Worm (Caenorhabditis elegans) whole organism, early embryonic: ENCODE data around the gene dhrs-4.

Source experiments
- B0310.2 ChIP-seq: sonication (generic microtip); optimal IDR thresholded peaks from 2 replicates; lab custom pipeline; 2016; ENCODE audit warnings: mild to moderate bottlenecking, missing genetic modification characterization, missing compliant biosample characterization
- F13C5.2 ChIP-seq: sonication (generic microtip); optimal IDR thresholded peaks from 2 replicates; lab custom pipeline; 2017; ENCODE audit warnings: mild to moderate bottlenecking, missing genetic modification characterization, inconsistent platforms, missing compliant biosample characterization
- aly-1 ChIP-seq: sonication (generic microtip); optimal IDR thresholded peaks from 2 replicates; lab custom pipeline; 2016; ENCODE audit warnings: missing genetic modification characterization, missing compliant biosample characterization
- ama-1 ChIP-seq: fragments of 150-350 bp; optimal IDR thresholded peaks from 2 replicates; lab custom pipeline; 2014
- ceh-13 ChIP-seq: fragments of 200-800 bp; sonication (Bioruptor generic); optimal IDR thresholded peaks from 2 replicates; lab custom pipeline; 2018; ENCODE audit warnings: mild to moderate bottlenecking, missing genetic modification characterization, missing compliant biosample characterization
- ceh-36 ChIP-seq: sonication (generic microtip); optimal IDR thresholded peaks from 2 replicates; lab custom pipeline; 2016; ENCODE audit warnings: missing genetic modification characterization, inconsistent platforms, missing compliant biosample characterization
- ets-7 ChIP-seq: sonication (generic microtip); optimal IDR thresholded peaks from 2 replicates; lab custom pipeline; 2016; ENCODE audit warnings: missing genotype, missing genetic modification characterization, missing compliant biosample characterization
- flt-1 ChIP-seq: fragments of 200-800 bp; sonication (Bioruptor generic); IDR thresholded peaks from 2 replicates; pipeline ENCODE4 v1.3.6; 2022; ENCODE audit warnings: missing genetic modification characterization, missing compliant biosample characterization
- hmbx-1 ChIP-seq: sonication (generic microtip); optimal IDR thresholded peaks from 2 replicates; lab custom pipeline; 2016; ENCODE audit warnings: mild to moderate bottlenecking, missing genetic modification characterization, missing compliant biosample characterization
- hmg-4 ChIP-seq: fragments of 200-800 bp; sonication (Bioruptor generic); optimal IDR thresholded peaks from 2 replicates; lab custom pipeline; 2018; ENCODE audit warnings: mild to moderate bottlenecking, missing genetic modification characterization, missing compliant biosample characterization
- hnd-1 ChIP-seq: sonication (generic microtip); optimal IDR thresholded peaks from 2 replicates; lab custom pipeline; 2016; ENCODE audit warnings: missing genetic modification characterization, missing compliant biosample characterization
- pes-1 ChIP-seq: fragments of 200-800 bp; sonication (Bioruptor generic); IDR thresholded peaks from 2 replicates; pipeline ENCODE4 v1.3.6; 2022; ENCODE audit warnings: missing genetic modification reagents, missing genetic modification characterization, missing compliant biosample characterization
- scrt-1 ChIP-seq: fragments of 200-800 bp; sonication (Bioruptor generic); IDR thresholded peaks from 2 replicates; pipeline ENCODE4 v1.3.6; 2022; ENCODE audit warnings: missing genetic modification characterization, missing compliant biosample characterization
- sea-1 ChIP-seq: fragments of 200-800 bp; sonication (Bioruptor generic); conservative IDR thresholded peaks from 2 replicates; pipeline ENCODE4 v1.3.6; 2022; ENCODE audit warnings: missing genetic modification characterization, missing compliant biosample characterization
- tbx-11 ChIP-seq: fragments of 200-800 bp; sonication (Bioruptor generic); IDR thresholded peaks from 2 replicates; pipeline ENCODE4 v1.3.6; 2022; ENCODE audit warnings: missing genetic modification characterization, missing compliant biosample characterization
- tbx-37 ChIP-seq: fragments of 200-800 bp; sonication (Bioruptor generic); conservative IDR thresholded peaks from 2 replicates; pipeline ENCODE4 v1.3.6; 2022; ENCODE audit warnings: missing genetic modification reagents, missing genetic modification characterization, missing compliant biosample characterization
- tra-4 ChIP-seq: sonication (generic microtip); optimal IDR thresholded peaks from 2 replicates; lab custom pipeline; 2017; ENCODE audit warnings: missing genetic modification characterization, missing compliant biosample characterization

The dhrs-4 gene

DNA sequence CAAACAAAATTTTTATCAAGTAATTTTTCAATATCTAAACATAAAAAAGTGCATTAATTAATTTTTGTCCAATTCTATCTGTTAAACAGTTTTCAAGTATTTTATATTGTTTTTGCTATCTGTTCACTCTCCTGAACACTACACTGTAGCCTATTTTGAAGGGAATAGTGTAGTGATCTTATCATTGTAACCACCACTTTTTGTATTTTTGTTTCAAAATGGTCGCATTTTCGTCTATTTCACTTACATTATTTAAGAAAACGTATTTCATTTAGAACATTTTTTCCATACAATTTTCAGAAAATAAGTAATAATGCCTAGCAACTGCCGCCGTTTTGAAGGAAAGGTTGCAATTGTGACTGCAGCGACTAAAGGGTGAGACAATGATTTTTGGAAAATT is at the start of gene dhrs-4:
dhrs-4 (plus strand) TSS at position 301 of the 400 bp plus-strand sequence.
- TF ChIP-seq ama-1 (lab: Kevin White, UChicago) (no peak), scrt-1 (GFP tag; lab: Robert Waterston, UW) (no peak), hmbx-1 (tag; lab: Kevin White, UChicago) (no peak), aly-1 (tag; lab: Kevin White, UChicago) (no peak), pes-1 (no peak), flt-1 (GFP tag; lab: Robert Waterston, UW) (no peak), ceh-36 (no peak)

DNA sequence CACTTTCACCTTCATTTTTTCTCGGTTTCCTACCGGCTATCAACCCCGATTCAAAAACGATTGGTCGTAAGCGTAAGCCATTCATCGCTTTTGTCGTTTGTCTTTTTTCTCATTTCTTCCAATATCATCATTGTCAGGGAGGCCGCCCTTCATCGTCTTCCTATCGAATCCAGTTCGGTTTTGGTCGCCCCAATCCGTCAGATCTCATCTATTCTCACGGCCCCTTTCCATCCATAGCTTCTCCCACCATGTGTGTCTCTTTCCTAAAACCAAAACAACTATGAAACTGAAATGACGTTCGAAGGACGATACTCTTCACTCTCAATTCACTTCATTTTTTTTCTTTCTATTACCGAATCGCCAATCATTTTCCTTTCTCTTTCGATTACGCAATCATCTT is 46.6 kb upstream of the dhrs-4 start:
- TF ChIP-seq F13C5.2 (tag; lab: Kevin White, UChicago) = no peak
- TF ChIP-seq aly-1 (tag; lab: Kevin White, UChicago) = no peak
- no peak for TF ChIP-seq pes-1
- TF ChIP-seq ceh-13 (GFP tag; lab: Kevin White, UChicago) = no peak
- TF ChIP-seq tra-4 (tag; lab: Kevin White, UChicago) = no peak

DNA sequence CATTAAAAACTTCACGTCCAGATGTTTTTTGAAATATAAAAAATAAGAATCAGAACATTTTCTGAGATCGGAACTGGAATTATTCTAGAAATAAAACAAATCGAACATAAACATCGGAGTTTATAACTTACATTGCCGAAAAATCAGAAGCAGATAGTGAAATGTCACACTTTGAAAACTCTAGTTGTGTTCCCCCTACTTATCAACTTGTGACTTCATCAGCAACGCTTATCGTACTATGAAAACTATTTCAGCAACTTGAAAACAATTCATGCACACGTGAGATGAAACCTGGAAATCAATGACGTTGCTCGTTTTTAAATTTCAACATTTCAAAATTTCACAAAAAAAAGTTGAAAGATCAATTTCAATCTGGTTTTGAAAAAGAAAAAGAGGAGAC is 45.7 kb upstream of the dhrs-4 start:
- TF ChIP-seq hmbx-1 (tag; lab: Kevin White, UChicago) = no peak
- TF ChIP-seq flt-1 (GFP tag; lab: Robert Waterston, UW) = no peak
- no peak for TF ChIP-seq ama-1 (lab: Kevin White, UChicago)
- TF ChIP-seq tbx-11 (GFP tag; lab: Robert Waterston, UW) = no peak
- no peak for TF ChIP-seq tbx-37
- TF ChIP-seq scrt-1 (GFP tag; lab: Robert Waterston, UW) = no peak
- no peak for TF ChIP-seq hnd-1 (tag; lab: Kevin White, UChicago)

DNA sequence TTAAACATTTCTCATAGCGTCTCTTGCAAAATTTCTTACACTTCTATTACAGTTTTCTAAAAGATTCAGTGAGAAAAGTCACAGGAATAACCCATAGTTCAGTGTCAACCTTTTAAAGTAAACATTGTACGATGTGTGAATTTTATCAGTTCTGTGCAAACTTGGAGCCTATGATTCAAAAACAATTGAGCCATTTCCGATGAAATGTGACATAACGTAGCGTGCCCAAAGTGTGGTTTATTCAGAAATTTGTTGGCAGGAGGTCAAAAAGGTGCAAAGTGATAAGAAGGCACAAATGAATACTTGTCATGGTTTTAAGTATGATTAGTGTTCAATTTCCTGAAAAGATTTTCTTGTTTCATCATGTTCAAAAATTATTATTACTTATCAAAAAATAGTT is 44.8 kb upstream of the dhrs-4 start:
- TF ChIP-seq hmg-4 (GFP tag; lab: Kevin White, UChicago) (no peak), scrt-1 (GFP tag; lab: Robert Waterston, UW) (no peak), ceh-13 (GFP tag; lab: Kevin White, UChicago) (no peak), tbx-11 (GFP tag; lab: Robert Waterston, UW) (no peak), hnd-1 (tag; lab: Kevin White, UChicago) (no peak), pes-1 (no peak), hmbx-1 (tag; lab: Kevin White, UChicago) (no peak), tra-4 (tag; lab: Kevin White, UChicago) (no peak), F13C5.2 (tag; lab: Kevin White, UChicago) (no peak), sea-1 (no peak), ama-1 (lab: Kevin White, UChicago) (no peak), B0310.2 (tag; lab: Kevin White, UChicago) (no peak), flt-1 (GFP tag; lab: Robert Waterston, UW) (no peak), ceh-36 (no peak)

DNA sequence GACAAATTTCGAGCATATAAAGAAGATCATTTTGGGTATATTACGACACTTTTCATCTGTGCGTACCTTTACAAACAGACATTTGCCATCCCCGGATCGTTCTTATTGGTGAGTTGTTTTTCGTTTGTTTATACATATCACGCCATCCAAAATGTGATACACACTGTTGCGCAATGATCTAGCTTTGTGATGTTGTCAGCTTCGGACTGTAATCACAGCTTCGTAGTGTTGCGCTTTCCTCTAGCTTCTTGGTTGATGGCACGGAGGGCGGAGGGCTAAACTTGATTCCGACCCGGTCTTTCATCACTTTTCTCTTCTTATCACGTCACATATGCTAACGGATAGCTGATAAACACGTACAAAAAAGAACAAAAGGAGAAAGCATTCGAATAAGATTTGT is 43.1 kb upstream of the dhrs-4 start:
- TF ChIP-seq ceh-13 (GFP tag; lab: Kevin White, UChicago) = no peak
- TF ChIP-seq sea-1 = no peak
- TF ChIP-seq ets-7 (tag; lab: Kevin White, UChicago) = no peak
- no peak for TF ChIP-seq tbx-37
- no peak for TF ChIP-seq pes-1
- TF ChIP-seq ama-1 (lab: Kevin White, UChicago) = no peak
- TF ChIP-seq ceh-36 = no peak
- no peak for TF ChIP-seq scrt-1 (GFP tag; lab: Robert Waterston, UW)
- TF ChIP-seq aly-1 (tag; lab: Kevin White, UChicago) = no peak
- no peak for TF ChIP-seq F13C5.2 (tag; lab: Kevin White, UChicago)
- no peak for TF ChIP-seq hmbx-1 (tag; lab: Kevin White, UChicago)
- TF ChIP-seq hnd-1 (tag; lab: Kevin White, UChicago) = no peak

DNA sequence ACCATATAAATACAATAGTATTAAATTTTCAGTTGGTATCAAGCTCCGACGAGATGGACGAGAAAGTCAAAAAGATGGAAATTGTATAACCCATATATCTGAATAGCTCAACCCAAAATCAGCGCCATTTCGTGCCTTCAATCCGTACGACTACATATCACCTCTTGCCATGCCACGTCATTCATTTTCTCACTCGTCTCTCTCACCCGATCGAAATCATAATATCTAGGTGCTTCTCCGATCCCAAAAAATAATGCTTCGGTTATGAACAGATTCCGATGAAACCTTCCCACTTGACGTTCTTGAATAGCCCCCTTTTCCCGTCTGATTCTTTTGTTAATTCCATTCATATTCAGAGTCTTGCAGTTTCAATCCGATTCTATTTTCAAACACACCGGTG is 41.0 kb upstream of the dhrs-4 start:
- TF ChIP-seq ceh-13 (GFP tag; lab: Kevin White, UChicago) (no peak), ama-1 (lab: Kevin White, UChicago) (no peak), flt-1 (GFP tag; lab: Robert Waterston, UW) (no peak), hmg-4 (GFP tag; lab: Kevin White, UChicago) (no peak), tbx-11 (GFP tag; lab: Robert Waterston, UW) (no peak), B0310.2 (tag; lab: Kevin White, UChicago) (no peak), ets-7 (tag; lab: Kevin White, UChicago) (no peak), aly-1 (tag; lab: Kevin White, UChicago) (no peak), sea-1 (no peak), tbx-37 (no peak)

DNA sequence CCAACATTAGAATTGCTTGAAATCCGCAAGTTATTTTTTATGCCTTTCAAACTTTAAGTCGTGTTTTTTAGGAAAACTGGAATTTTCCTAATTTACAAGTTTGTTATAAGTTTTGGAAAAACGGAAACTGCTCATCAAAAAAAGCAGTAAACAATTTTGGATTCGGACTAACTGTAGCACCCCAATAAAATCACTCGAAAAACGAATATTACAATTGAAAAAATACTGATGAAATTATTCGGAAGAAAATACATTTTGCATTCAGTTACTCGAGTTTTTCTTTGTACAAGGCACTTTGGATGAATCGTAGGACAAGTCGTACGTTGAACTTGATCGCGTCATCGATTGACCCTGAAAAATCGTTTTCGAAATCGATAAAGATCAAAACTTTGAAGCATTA is 40.0 kb upstream of the dhrs-4 start:
- no peak for TF ChIP-seq aly-1 (tag; lab: Kevin White, UChicago)
- TF ChIP-seq hmg-4 (GFP tag; lab: Kevin White, UChicago) = no peak
- TF ChIP-seq hmbx-1 (tag; lab: Kevin White, UChicago) = no peak
- no peak for TF ChIP-seq ets-7 (tag; lab: Kevin White, UChicago)
- no peak for TF ChIP-seq flt-1 (GFP tag; lab: Robert Waterston, UW)
- TF ChIP-seq ama-1 (lab: Kevin White, UChicago) = no peak
- no peak for TF ChIP-seq pes-1
- TF ChIP-seq sea-1 = no peak
- TF ChIP-seq hnd-1 (tag; lab: Kevin White, UChicago) = no peak
- no peak for TF ChIP-seq F13C5.2 (tag; lab: Kevin White, UChicago)
- no peak for TF ChIP-seq tra-4 (tag; lab: Kevin White, UChicago)
- TF ChIP-seq tbx-37 = no peak
- no peak for TF ChIP-seq ceh-36
- no peak for TF ChIP-seq tbx-11 (GFP tag; lab: Robert Waterston, UW)
- no peak for TF ChIP-seq B0310.2 (tag; lab: Kevin White, UChicago)
- TF ChIP-seq scrt-1 (GFP tag; lab: Robert Waterston, UW) = no peak
- no peak for TF ChIP-seq ceh-13 (GFP tag; lab: Kevin White, UChicago)

DNA sequence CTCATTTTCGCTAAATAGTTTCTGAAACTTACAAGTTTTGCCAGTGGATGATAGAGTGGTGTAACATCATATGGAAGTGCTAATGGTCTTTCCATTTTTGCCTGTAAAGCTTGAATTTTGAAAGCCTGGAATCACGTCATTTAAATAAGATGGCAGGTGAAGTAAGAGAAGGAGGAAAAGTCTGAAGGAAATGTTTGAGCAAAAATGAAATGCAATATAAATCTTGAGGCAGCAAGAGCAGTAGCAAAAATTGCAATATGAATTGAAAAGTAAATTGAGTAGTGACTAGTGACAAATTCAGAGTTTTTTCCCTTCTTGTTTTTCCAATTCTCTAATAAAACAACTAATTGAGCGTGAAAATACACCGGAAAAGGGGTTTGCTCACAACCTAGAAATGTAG is 36.5 kb upstream of the dhrs-4 start, which contains the start of gene glb-24:
glb-24 (minus strand) TSS at position 101 of the 400 bp plus-strand sequence.
- TF ChIP-seq sea-1 (no peak), scrt-1 (GFP tag; lab: Robert Waterston, UW) (no peak), ama-1 (lab: Kevin White, UChicago) (no peak), ceh-36 (no peak), tbx-11 (GFP tag; lab: Robert Waterston, UW) (no peak), tbx-37 (no peak)
